Worm (Caenorhabditis elegans): ENCODE results near the gene cest-6.

cest-6 gene

DNA sequence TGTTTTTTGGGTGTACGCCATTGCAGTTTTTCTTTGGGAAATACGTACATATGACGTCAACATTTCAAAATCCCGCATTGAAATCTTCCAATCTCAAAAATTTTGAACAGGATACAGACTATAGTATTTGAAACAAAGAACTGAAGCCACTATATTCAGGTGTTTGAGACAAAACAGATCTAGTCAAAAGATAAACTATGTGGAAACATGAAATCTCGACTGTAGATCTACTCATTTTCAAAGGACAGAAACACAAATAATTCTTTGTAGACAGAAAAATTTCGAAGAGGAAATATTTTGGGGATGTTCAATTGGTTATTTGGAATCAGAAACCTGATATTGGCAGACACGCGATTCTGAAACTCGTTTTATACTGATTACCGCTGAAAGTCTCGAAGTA, 2.8 kb downstream of the cest-6 start:
- no peak for TF ChIP-seq unc-62 (GFP tag; optimal IDR thresholded peaks at IDR 0.05)

DNA sequence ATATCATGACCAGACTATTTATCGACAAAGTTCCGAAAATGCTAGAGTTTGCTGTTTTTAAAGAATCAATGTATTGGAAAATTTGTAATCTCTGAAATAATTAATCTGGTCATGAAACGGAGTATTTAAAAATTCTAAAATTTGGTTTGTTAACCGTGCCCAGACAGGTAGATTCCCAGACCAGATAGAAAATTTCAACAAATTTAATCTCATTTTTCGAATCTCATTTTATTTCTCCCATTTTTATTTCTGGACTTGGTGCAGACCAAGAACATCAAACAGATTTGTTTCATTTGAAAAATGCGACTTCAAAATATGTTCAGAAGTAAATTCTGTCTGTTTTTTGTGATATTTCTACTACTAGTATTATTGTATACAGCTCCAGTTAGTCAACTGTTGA, 5.2 kb downstream of the cest-6 start, which contains the start of gene T22D1.1:
T22D1.1 (plus strand) TSS at position 301 of the 400 bp plus-strand sequence.
- TF ChIP-seq unc-62 (GFP tag; optimal IDR thresholded peaks at IDR 0.05), result no peak

DNA sequence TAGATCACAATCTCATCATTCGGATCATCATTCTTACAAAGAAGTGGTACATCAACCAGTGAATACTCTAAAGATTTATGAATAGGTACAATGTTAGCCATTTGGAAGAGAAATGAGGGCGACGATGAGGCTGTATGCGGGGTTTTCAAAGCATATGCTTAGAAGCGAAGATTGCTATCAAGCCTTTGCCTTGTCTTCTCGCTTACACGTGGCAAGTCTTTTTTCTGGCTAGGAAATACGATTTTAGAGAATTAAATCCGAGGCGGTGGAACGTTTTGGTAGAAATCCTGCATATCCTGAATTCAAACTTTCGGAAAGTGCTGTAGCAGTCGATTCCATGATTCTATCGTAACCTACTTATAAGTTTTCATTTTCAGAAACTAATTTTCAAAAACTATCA, 8.3 kb downstream of the cest-6 start, which contains the start of gene T22D1.18:
T22D1.18 (minus strand) TSS at position 101 of the 400 bp plus-strand sequence.
- TF ChIP-seq unc-62 (GFP tag; optimal IDR thresholded peaks at IDR 0.05), result no peak

DNA sequence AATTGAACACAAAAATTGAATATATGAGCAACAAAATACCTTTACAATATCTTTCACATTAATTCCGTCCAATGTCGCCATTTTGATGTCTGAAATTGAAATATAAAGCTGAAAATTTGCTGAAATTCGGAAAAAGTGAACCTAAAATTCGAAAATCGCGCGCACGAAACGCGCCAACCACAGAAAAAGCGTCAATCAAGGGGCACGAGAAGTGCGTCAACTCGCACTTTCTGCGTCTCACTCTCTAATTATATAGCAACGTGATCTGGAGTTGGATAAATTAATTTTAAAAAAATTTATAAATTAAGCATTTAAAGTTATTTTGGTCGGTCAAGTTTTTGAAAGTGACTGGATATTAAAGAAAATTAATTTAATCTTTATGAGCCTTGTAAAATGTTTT, 9.0 kb downstream of the cest-6 start, which contains the start of gene ruvb-2:
ruvb-2 (minus strand) TSS at position 89 of the 400 bp plus-strand sequence.
- no peak for TF ChIP-seq unc-62 (GFP tag; optimal IDR thresholded peaks at IDR 0.05)

DNA sequence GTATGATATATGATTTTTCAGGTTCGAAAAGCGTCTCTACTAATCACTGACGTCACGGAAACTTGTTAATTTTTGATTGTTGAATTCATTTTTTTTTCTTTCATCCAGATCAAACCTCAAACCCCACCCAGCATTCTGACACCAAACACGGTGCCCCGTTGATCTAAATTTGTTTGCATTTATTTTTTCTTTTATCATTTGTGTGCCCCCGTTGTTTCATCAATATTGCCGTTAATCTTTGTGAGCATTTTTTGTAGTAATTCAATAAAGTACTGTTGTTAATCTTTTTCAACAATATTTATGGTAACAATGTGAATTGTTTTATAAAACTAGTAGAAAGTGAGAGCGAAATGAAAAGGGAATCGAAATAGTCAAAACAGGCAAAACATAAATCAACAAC, 11.5 kb downstream of the cest-6 start:
- no peak for TF ChIP-seq unc-62 (GFP tag; optimal IDR thresholded peaks at IDR 0.05)

DNA sequence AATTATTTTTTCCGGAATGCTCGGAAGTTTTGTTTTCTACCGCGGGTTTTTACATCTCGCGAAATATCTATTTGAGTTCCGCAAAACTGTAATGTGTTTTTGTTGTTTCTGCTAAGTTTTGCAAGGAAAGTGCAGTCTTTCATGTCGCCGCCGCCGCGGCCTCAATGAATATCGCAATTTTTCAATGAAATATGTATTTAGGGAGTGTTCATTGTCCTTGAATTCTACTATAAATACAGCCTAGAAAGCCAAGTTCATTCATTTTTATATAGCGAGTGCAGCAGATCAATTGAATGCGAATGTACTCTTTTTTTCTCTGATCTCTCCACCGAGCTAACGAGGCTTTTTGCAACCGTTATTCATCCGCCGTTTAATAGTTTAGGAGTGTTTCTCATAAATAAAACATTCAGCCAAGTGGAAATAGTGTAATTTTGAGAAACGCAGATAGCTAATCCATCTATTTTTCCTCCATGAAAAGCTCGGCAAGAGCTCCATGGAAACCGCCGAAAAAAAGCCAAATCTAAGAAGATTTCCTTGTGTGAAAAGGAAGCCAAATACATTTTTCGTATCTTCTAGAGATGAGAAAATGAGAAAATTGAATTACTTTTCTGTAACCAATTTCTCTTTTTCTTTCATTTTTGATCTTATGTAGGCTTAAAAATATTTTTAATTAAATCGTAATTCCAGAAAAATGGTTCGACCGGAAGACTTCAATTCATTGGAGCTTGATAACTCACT, 15.3 kb downstream of the cest-6 start, which contains the start of gene T22D1.3:
T22D1.3 (plus strand) TSS at position 688 of the 738 bp plus-strand sequence.
- no peak for TF ChIP-seq unc-62 (GFP tag; optimal IDR thresholded peaks at IDR 0.05)

DNA sequence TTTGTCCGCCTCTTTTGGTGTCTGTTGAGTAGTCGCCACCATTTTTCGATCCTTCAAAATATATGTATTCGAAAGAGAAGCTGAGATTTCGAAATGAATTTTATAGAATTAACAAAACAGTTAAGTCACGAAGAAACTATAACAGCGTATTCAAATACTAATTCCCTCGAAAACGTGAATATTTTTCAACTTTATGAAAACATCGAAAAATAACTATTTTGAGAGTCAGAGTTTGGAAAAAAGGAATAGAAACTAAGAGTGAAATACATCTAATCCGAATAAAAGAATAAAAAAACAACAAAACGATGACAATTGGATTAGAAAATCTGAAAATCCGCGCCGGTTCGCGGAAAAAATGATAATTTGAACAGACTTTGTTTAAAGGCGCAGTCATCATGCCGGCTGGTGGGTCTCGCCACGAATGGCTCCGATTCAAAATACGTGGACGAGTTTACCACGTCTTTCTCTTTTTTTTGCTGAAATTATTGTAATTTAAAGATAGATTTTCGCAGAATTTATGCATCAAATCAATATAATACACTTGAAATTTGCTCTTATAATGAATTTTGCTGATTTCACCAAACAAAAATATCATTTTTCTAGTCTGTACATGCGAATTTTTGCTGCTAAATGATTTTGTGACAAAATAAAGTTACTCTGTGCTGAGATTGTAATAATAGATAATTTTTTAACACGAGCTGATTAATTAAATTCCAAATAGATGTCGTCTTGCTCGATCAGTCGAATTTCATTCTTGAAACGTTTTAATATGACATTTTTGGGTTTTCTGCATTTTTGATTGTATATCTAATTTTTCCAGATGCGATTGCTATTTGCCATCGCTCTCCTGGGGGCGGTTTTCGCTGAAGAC, 18.2 kb downstream of the cest-6 start, which contains the start of the genes rpn-1 and ribo-1:
rpn-1 (minus strand) TSS at position 51 of the 871 bp plus-strand sequence.
ribo-1 (plus strand) TSS at position 821 of the 871 bp plus-strand sequence.
- TF ChIP-seq unc-62 (GFP tag; optimal IDR thresholded peaks at IDR 0.05), result no peak

DNA sequence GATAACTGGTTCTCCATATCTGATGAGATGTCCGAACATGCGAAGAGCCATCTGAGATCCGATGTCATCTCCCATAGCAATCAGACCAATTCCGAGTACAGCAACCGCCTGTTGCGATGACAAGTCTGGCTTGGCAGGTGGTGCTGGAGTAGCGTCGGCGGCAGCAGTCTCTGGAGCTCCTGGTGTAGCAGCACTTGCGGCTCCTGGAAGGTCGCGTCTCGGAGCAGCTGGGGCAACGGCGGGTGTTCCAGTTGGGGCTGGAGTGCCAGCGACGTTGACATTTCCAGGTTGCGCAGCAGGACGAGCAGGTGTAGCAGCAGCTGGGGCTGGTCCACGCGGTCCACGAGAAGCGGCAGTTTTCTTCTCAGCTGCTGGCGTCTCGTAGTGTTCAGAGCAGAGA, 20.8 kb downstream of the cest-6 start:
- no peak for TF ChIP-seq unc-62 (GFP tag; optimal IDR thresholded peaks at IDR 0.05)

DNA sequence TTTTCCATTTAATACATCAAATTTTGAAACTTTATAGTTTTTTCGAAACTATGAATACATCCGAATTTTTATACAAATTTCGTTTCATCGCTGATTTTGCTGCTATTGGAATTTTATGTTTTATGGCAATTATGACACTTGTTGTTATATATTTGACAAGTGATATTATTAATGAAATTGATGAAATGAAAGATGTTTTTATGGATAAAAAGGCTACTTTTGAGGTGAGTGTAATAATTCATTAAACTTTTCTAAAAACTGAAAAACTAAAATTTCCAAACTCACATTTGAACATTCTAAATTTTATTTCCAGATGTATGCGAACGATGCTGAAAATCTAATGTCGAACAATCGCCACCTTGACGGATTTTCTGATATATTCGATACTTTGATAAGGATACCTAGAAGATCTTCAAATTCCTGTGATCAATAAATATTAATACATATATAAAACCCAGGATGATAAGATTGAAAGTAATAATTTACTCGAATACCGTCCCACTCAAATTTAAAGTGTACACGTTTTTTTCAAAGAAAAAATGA, 22.3 kb downstream of the cest-6 start, which contains the start of the genes T22D1.17 and T22D1.8:
T22D1.17 (plus strand) TSS at position 51 of the 543 bp plus-strand sequence.
T22D1.8 (minus strand) TSS at position 402 of the 543 bp plus-strand sequence.
- no peak for TF ChIP-seq unc-62 (GFP tag; optimal IDR thresholded peaks at IDR 0.05)

DNA sequence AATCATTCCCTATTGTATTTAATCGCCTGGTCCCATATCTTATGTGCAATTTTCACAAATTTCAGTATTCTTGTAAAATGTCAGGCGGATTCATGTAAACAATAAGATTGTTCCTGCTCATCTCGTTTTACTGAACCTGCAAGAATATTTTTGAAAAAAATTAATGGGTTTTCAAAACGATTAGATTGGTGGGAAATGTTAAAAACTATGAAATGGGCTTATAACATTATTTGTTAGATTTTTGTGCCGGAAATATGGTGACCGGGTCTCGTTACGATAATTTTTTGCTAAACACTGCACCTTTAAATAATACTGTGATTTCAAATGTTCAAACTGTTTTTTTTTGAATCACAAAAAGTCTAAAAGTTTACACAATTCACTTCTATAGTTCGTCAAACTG, 22.9 kb downstream of the cest-6 start:
- no peak for TF ChIP-seq unc-62 (GFP tag; optimal IDR thresholded peaks at IDR 0.05)

DNA sequence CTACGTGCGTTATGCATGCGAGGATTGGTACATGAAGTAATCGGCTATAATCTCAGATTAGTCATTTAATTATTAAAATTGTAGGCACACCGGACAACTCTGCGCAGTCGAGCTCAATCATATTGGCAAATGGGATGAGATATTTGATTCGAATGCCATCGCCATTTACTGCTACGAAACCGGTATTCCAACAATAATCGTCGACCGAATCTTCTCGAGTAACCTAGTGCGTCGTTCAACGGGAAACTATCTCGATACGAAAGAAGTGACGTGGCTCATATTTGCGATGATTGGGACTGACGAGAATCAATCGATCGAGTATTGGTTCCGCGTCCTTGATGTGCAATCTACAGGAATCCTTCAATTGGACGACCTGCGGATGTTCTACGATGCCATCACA, 23.7 kb downstream of the cest-6 start:
- TF ChIP-seq unc-62 (GFP tag; optimal IDR thresholded peaks at IDR 0.05), result no peak

DNA sequence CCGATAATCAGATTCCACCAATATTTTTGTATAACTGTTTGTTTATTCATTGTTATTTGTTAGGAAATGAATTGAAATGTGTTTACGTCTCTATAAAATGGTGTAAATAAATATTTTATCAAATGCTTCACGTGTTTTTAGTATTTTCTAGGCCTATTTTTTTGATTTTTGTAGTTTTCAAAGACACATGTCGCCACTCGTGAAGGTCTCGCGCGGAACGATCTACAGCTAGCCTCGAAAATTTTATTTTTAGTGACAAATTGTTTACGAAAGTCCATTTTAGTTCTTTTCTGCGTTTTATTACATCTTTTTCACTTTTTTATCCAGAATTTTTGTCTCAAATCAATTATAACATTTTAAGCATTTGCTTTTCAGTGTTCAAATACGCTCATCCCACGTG, 24.7 kb downstream of the cest-6 start, which contains the start of gene T22D1.5:
T22D1.5 (plus strand) TSS at position 376 of the 400 bp plus-strand sequence.
- no peak for TF ChIP-seq unc-62 (GFP tag; optimal IDR thresholded peaks at IDR 0.05)

DNA sequence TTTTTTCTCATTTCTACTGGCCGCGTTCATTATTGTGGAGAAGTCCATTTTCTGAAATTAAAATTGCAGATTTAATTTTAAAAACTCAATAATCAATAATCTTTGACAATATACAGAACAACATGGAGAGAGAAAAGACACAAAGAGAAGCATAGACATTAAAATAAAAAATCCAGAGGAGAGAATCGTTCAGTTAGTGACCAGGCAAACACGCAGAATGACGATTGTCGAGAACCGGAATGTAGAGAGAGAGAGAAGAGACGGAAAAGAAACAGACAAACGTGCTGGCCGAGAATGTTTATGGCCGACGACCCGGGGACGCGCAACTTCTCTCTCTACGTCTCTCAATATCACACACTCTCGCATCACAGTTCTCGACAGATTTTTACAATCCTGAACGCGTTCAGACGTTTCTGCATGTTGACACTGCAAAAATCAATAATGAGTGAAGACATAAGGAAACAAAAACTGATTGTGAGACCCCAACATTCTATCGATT, 40.7 kb downstream of the cest-6 start, which contains the start of the genes T05A12.3 and T05A12.4:
T05A12.3 (minus strand) TSS at position 51 of the 499 bp plus-strand sequence.
T05A12.4 (plus strand) TSS at position 348 of the 499 bp plus-strand sequence.
- TF ChIP-seq unc-62 (GFP tag; optimal IDR thresholded peaks at IDR 0.05), result no peak

DNA sequence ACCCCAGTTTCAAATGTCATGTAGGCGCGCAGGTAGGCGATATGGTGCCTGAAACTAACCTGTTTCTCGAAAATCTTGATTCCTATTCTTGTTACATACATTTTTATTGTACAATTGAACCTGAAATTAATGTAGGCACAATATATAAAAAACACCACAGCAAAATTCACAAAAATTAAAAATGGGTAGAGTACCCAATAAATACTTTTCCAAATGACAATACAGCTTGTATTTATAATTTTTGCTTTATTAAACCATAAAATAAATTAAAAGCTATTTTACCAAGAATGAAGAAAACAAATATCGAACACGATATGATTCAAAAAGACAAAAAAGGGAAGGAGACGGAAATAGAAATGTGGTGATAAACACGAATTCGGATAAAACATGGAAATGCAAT, 45.0 kb downstream of the cest-6 start, which contains the start of gene tre-2:
tre-2 (minus strand) TSS at position 101 of the 400 bp plus-strand sequence.
- no peak for TF ChIP-seq unc-62 (GFP tag; optimal IDR thresholded peaks at IDR 0.05)

DNA sequence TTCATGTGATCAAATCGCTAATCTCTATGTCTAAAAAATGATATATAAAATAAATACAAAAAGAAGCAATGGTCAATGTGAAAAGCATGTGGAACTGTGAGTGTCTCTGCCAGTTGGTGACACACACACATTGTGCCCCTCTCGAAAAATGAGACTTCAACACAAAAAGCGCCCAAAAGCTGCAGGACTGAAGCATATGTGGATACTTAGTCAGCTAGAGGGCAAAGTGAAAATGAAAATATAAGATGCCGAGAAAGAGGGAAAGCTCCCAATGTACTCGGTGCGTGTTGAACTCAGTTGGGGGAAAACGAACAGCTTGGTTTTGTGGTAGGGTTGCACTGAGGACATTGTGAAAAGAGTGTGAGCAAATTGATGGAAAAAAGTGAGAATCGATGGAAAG, 47.1 kb downstream of the cest-6 start:
- no peak for TF ChIP-seq unc-62 (GFP tag; optimal IDR thresholded peaks at IDR 0.05)

Measured in whole organism, dauer.